Fruit fly (Drosophila melanogaster): ENCODE measurements around the gene CG8534.
A peak's percentile ranks its signal among the peaks of the same experiment; 100 is the strongest.

CG8534 gene

DNA sequence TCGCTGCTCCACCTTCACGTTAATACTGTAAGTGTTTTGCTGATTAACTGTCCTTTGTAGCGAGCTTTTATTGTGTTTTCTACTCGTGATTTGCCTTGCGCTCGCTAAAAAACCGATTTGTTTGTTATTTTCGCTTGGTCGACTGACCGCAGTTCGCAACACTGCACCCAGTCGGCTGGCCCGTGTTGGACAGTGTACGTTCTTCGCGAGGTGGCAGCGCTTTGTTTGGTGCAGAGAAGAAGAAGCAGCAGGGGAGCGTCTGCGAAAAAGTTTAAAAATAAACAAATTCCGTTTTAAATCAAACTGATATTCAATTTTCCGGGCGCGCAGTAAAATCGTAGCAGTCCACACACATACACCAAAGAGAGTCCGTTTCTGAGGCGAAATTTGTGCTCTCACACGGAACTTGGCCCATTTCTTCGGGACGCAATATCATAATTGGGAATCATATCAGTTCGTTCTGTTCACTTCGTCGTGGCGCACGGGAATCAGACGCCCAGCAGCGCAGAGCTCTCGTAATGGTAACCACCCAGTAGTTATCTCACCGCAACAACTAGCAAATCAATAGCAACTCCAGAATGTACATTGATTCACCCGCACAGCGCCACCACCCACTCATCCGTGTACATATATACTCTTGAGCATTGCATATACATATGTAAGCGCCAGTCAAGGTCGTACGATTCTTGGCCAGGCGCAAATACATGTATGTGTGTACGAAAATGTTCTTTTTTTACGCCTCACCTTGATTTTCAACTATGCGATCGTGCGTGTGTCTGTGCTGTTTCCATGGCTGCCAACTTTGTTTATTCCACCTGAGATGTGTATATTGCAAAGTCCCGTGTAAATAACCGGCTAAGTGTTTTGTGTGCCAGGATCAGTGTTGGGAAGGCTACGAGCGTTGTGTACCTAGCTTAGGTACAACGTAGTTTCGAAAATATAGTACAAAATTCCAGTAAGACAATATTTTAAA is 44.6 kb upstream of the CG8534 start, which contains the start of gene Naa80 (continued):
- TF ChIP-seq D19B (GFP tag; optimal IDR thresholded peaks at IDR 0.05) (peak; percentile 8), gsb-n (tag; optimal IDR thresholded peaks at IDR 0.05) (no peak), CG31441 (GFP tag; IDR thresholded peaks at IDR 0.05) (no peak; the same call in 1 of the 2 replicates), Lim3 (GFP tag; IDR thresholded peaks at IDR 0.05) (no peak), Ada2b (GFP tag; IDR thresholded peaks at IDR 0.05) (no peak), mirr (GFP tag; optimal IDR thresholded peaks at IDR 0.05) (peak; percentile 28), MESR4 (GFP tag; optimal IDR thresholded peaks at IDR 0.05) (peak; percentile 81), schlank (tag; optimal IDR thresholded peaks at IDR 0.05) (no peak), Elba2 (GFP tag; optimal IDR thresholded peaks at IDR 0.05) (no peak), dan (GFP tag; IDR thresholded peaks at IDR 0.05) (no peak), Scr (GFP tag; IDR thresholded peaks at IDR 0.05; ENCODE audit: partially characterized antibody) (peak; percentile 44; the same call in 1 of the 2 replicates), dysf (GFP tag; IDR thresholded peaks at IDR 0.05) (peak; percentile 51; the same call in 1 of the 3 replicates), zf30C (GFP tag; optimal IDR thresholded peaks at IDR 0.05) (no peak), ewg (GFP tag; optimal IDR thresholded peaks at IDR 0.05) (peak; percentile 58), gcm (GFP tag; optimal IDR thresholded peaks at IDR 0.05) (no peak), Lpt (GFP tag; optimal IDR thresholded peaks at IDR 0.05) (no peak), CG6813 (GFP tag; optimal IDR thresholded peaks at IDR 0.05) (no peak), CG12744 (GFP tag; optimal IDR thresholded peaks at IDR 0.05) (peak; percentile 19), pum (GFP tag; optimal IDR thresholded peaks at IDR 0.05) (peak; percentile 78), salm (tag; optimal IDR thresholded peaks at IDR 0.05) (no peak), caup (GFP tag; optimal IDR thresholded peaks at IDR 0.05; ENCODE audit: severe bottlenecking) (peak; percentile 76), esg (GFP tag; conservative IDR thresholded peaks at IDR 0.05) (no peak), hb (GFP tag; IDR thresholded peaks at IDR 0.05; ENCODE audit: partially characterized antibody) (no peak; the same call in 2 of the 3 replicates), vfl (GFP tag; optimal IDR thresholded peaks at IDR 0.05) (peak; percentile 77), Dfd (GFP tag; optimal IDR thresholded peaks at IDR 0.05) (no peak), CG17912 (GFP tag; optimal IDR thresholded peaks at IDR 0.05) (peak; percentile 82), lov (optimal IDR thresholded peaks at IDR 0.05) (no peak), lov (GFP tag; IDR thresholded peaks at IDR 0.05) (peak; percentile 26; the same call in 1 of the 3 replicates), CG11085 (GFP tag; IDR thresholded peaks at IDR 0.05) (peak; percentile 8; the same call in 1 of the 2 replicates), zfh1 (GFP tag; IDR thresholded peaks at IDR 0.05) (peak; percentile 64), usp (GFP tag; optimal IDR thresholded peaks at IDR 0.05) (no peak), Atf-2 (GFP tag; optimal IDR thresholded peaks at IDR 0.05) (no peak), ssp (GFP tag; IDR thresholded peaks at IDR 0.05) (peak; percentile 41; the same call in 1 of the 2 replicates), kay (GFP tag; optimal IDR thresholded peaks at IDR 0.05) (peak; percentile 71), CG10959 (GFP tag; IDR thresholded peaks at IDR 0.05) (no peak), ttk (GFP tag; IDR thresholded peaks at IDR 0.05) (peak; percentile 46), CG8765 (GFP tag; IDR thresholded peaks at IDR 0.05) (peak; percentile 38; the same call in 1 of the 2 replicates), CG14014 (GFP tag; IDR thresholded peaks at IDR 0.05) (peak; percentile 60; the same call in 1 of the 2 replicates), unpg (GFP tag; optimal IDR thresholded peaks at IDR 0.05) (peak; percentile 37), p53 (GFP tag; optimal IDR thresholded peaks at IDR 0.05) (peak; percentile 67), Vsx1 (GFP tag; optimal IDR thresholded peaks at IDR 0.05) (no peak), lilli (GFP tag; optimal IDR thresholded peaks at IDR 0.05) (peak; percentile 75), btn (GFP tag; optimal IDR thresholded peaks at IDR 0.05) (no peak), B-H1 (GFP tag; IDR thresholded peaks at IDR 0.05) (no peak), chm (GFP tag; IDR thresholded peaks at IDR 0.05) (peak; percentile 32; the same call in 1 of the 2 replicates), emc (GFP tag; optimal IDR thresholded peaks at IDR 0.05) (peak; percentile 32), bowl (GFP tag; IDR thresholded peaks at IDR 0.05) (no peak), Mrtf (GFP tag; IDR thresholded peaks at IDR 0.05) (no peak), CG18599 (GFP tag; optimal IDR thresholded peaks at IDR 0.05) (peak; percentile 74)

All from whole organism, embryonic.